Worm (Caenorhabditis elegans): ENCODE results near the gene clec-28.

DNA sequence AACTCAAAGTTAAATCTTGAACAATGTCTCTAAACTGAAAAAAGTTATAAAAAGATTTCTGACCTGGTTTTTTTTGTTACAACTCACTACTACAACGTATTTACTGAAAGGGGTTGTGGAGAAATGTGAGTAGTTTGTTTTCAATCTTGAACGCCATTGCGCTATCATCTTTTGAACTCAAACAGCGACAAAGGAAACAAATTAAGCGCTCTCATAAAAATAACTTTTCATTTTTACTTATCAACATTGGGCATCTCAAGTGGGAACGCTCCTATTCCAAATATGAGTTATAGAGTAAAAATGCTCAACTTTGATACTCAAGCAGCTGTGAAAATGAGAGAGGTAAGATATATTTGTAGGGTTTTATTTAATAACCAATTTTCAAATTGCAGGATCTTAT lies 27.9 kb downstream of the clec-28 start, which contains the start of gene F09C6.15:
- no peak for TF ChIP-seq nhr-6 (tag; optimal IDR thresholded peaks at IDR 0.05)
- no peak for TF ChIP-seq lin-39 (tag; optimal IDR thresholded peaks at IDR 0.05)
- TF ChIP-seq lim-7 (GFP tag; IDR thresholded peaks at IDR 0.05) = no peak
- TF ChIP-seq ceh-82 (tag; optimal IDR thresholded peaks at IDR 0.05) = no peak
- no peak for TF ChIP-seq nhr-237 (tag; optimal IDR thresholded peaks at IDR 0.05)
- TF ChIP-seq ces-1 (GFP tag; optimal IDR thresholded peaks at IDR 0.05) = no peak
- no peak for TF ChIP-seq mdl-1 (tag; optimal IDR thresholded peaks at IDR 0.05)
- TF ChIP-seq nhr-10 (tag; optimal IDR thresholded peaks at IDR 0.05) = no peak
- TF ChIP-seq pqm-1 (tag; optimal IDR thresholded peaks at IDR 0.05) = no peak
- no peak for TF ChIP-seq tag-97 (GFP tag; IDR thresholded peaks at IDR 0.05)

All from whole organism, L4 larva.